Worm (Caenorhabditis elegans) whole organism, mixed stage, embryonic: ENCODE measurements around the gene dab-1.

Source experiments
- M03D4.4 ChIP-seq: sonication (generic microtip); optimal IDR thresholded peaks from 2 replicates; lab custom pipeline; 2017; ENCODE audit warnings: mild to moderate bottlenecking, missing genetic modification characterization, missing compliant biosample characterization
- bed-3 ChIP-seq: fragments of 200-800 bp; sonication (Bioruptor generic); optimal IDR thresholded peaks from 3 replicates; lab custom pipeline; 2018; ENCODE audit warnings: mild to moderate bottlenecking, missing genetic modification characterization, moderate library complexity, missing compliant biosample characterization
- blmp-1 ChIP-seq: fragments of 150-350 bp; optimal IDR thresholded peaks from 2 replicates; lab custom pipeline; 2014; ENCODE audit warnings: missing biosample characterization, missing genetic modification characterization
- ceh-39 ChIP-seq: fragments of 150-350 bp; optimal IDR thresholded peaks from 2 replicates; lab custom pipeline; 2014; ENCODE audit warnings: missing biosample characterization, missing genetic modification characterization
- ceh-43 ChIP-seq: fragments of 200-800 bp; sonication (Bioruptor generic); optimal IDR thresholded peaks from 2 replicates; lab custom pipeline; 2018; ENCODE audit warnings: mild to moderate bottlenecking, missing genetic modification characterization, moderate library complexity, missing compliant biosample characterization
- ceh-83 ChIP-seq: fragments of 200-800 bp; sonication (Bioruptor generic); optimal IDR thresholded peaks from 2 replicates; lab custom pipeline; 2018; ENCODE audit warnings: mild to moderate bottlenecking, missing genetic modification characterization, missing compliant biosample characterization
- ces-1 ChIP-seq: fragments of 150-350 bp; optimal IDR thresholded peaks from 2 replicates; lab custom pipeline; 2014; ENCODE audit warnings: missing biosample characterization, missing genetic modification reagents, missing genetic modification characterization
- cnd-1 ChIP-seq: fragments of 200-800 bp; sonication (Bioruptor generic); optimal IDR thresholded peaks from 2 replicates; lab custom pipeline; 2018; ENCODE audit warnings: mild to moderate bottlenecking, missing genetic modification characterization, missing compliant biosample characterization
- drap-1 ChIP-seq: fragments of 200-800 bp; sonication (Bioruptor generic); optimal IDR thresholded peaks from 3 replicates; lab custom pipeline; 2018; ENCODE audit warnings: mild to moderate bottlenecking, missing genetic modification characterization, missing compliant biosample characterization
- elt-1 ChIP-seq: sonication (generic microtip); optimal IDR thresholded peaks from 2 replicates; lab custom pipeline; 2017; ENCODE audit warnings: missing genetic modification characterization, mild to moderate bottlenecking, missing compliant biosample characterization, antibody characterized with exemption, moderate library complexity, borderline replicate concordance; ENCODE audit not compliant: insufficient read depth
- elt-3 ChIP-seq: fragments of 150-350 bp; optimal IDR thresholded peaks from 2 replicates; lab custom pipeline; 2014; ENCODE audit warnings: missing biosample characterization, missing genetic modification characterization
- flh-1 ChIP-seq: fragments of 200-800 bp; sonication (Bioruptor generic); optimal IDR thresholded peaks from 2 replicates; lab custom pipeline; 2018; ENCODE audit warnings: mild to moderate bottlenecking, missing genetic modification characterization, moderate library complexity, missing compliant biosample characterization
- ham-2 ChIP-seq: fragments of 200-800 bp; sonication (Bioruptor generic); optimal IDR thresholded peaks from 2 replicates; lab custom pipeline; 2018; ENCODE audit warnings: mild to moderate bottlenecking, missing genetic modification characterization, missing compliant biosample characterization
- hlh-1 ChIP-seq: fragments of 150-350 bp; optimal IDR thresholded peaks from 2 replicates; lab custom pipeline; 2014; ENCODE audit warnings: missing biosample characterization, missing genetic modification reagents, missing genetic modification characterization
- lin-13 ChIP-seq: fragments of 150-350 bp; optimal IDR thresholded peaks from 2 replicates; lab custom pipeline; 2014; ENCODE audit warnings: missing biosample characterization, missing genetic modification characterization
- lin-32 ChIP-seq: fragments of 200-800 bp; sonication (Bioruptor generic); optimal IDR thresholded peaks from 2 replicates; lab custom pipeline; 2018; ENCODE audit warnings: mild to moderate bottlenecking, missing genetic modification characterization, missing compliant biosample characterization
- lsy-2 ChIP-seq: fragments of 150-350 bp; optimal IDR thresholded peaks from 2 replicates; lab custom pipeline; 2014; ENCODE audit warnings: missing biosample characterization, missing genetic modification characterization
- mab-5 ChIP-seq: fragments of 150-350 bp; optimal IDR thresholded peaks from 2 replicates; lab custom pipeline; 2014; ENCODE audit warnings: missing biosample characterization, missing genetic modification characterization
- mep-1 ChIP-seq: fragments of 150-350 bp; optimal IDR thresholded peaks from 2 replicates; lab custom pipeline; 2017; ENCODE audit warnings: missing biosample characterization, missing genetic modification reagents, missing genetic modification characterization, inconsistent platforms
- mls-2 ChIP-seq: sonication (generic microtip); optimal IDR thresholded peaks from 2 replicates; lab custom pipeline; 2016; ENCODE audit warnings: mild to moderate bottlenecking, missing genetic modification characterization, moderate library complexity, missing compliant biosample characterization
- nhr-12 ChIP-seq: fragments of 150-350 bp; optimal IDR thresholded peaks from 2 replicates; lab custom pipeline; 2014; ENCODE audit warnings: missing biosample characterization, missing genetic modification characterization
- nhr-2 ChIP-seq: fragments of 150-350 bp; optimal IDR thresholded peaks from 2 replicates; lab custom pipeline; 2014; ENCODE audit warnings: missing biosample characterization, missing genetic modification characterization
- nhr-237 ChIP-seq: fragments of 150-350 bp; optimal IDR thresholded peaks from 2 replicates; lab custom pipeline; 2014; ENCODE audit warnings: missing biosample characterization, missing genetic modification characterization
- nhr-28 ChIP-seq: fragments of 150-350 bp; optimal IDR thresholded peaks from 2 replicates; lab custom pipeline; 2014; ENCODE audit warnings: missing biosample characterization, missing genetic modification characterization
- nhr-76 ChIP-seq: sonication (generic microtip); optimal IDR thresholded peaks from 2 replicates; lab custom pipeline; 2017; ENCODE audit warnings: missing biosample characterization, missing genetic modification characterization
- pha-4 ChIP-seq: fragments of 150-350 bp; optimal IDR thresholded peaks from 2 replicates; lab custom pipeline; 2018; ENCODE audit warnings: missing biosample characterization, missing genetic modification reagents, missing genetic modification characterization
- sem-2 ChIP-seq: fragments of 200-800 bp; sonication (Bioruptor generic); optimal IDR thresholded peaks from 2 replicates; lab custom pipeline; 2018; ENCODE audit warnings: mild to moderate bottlenecking, missing genetic modification characterization, missing compliant biosample characterization
- snpc-4 ChIP-seq: fragments of 150-350 bp; optimal IDR thresholded peaks from 2 replicates; lab custom pipeline; 2014; ENCODE audit warnings: missing biosample characterization, missing genetic modification characterization
- sptf-1 ChIP-seq: sonication (generic microtip); optimal IDR thresholded peaks from 2 replicates; lab custom pipeline; 2017; ENCODE audit warnings: mild to moderate bottlenecking, missing genetic modification characterization, moderate library complexity, missing compliant biosample characterization
- tbx-8 ChIP-seq: fragments of 200-800 bp; sonication (Bioruptor generic); optimal IDR thresholded peaks from 2 replicates; lab custom pipeline; 2018; ENCODE audit warnings: mild to moderate bottlenecking, missing genetic modification characterization, moderate library complexity, missing compliant biosample characterization
- unc-120 ChIP-seq: sonication (generic microtip); optimal IDR thresholded peaks from 2 replicates; lab custom pipeline; 2017; ENCODE audit warnings: missing genetic modification characterization, missing compliant biosample characterization; ENCODE audit not compliant: poor library complexity, severe bottlenecking
- unc-39 ChIP-seq: fragments of 150-350 bp; optimal IDR thresholded peaks from 2 replicates; lab custom pipeline; 2014; ENCODE audit warnings: missing biosample characterization, missing genetic modification characterization
- unc-62 ChIP-seq: fragments of 150-350 bp; optimal IDR thresholded peaks from 2 replicates; lab custom pipeline; 2014; ENCODE audit warnings: missing biosample characterization, missing genetic modification reagents, missing genetic modification characterization
- zip-8 ChIP-seq: fragments of 150-350 bp; optimal IDR thresholded peaks from 2 replicates; lab custom pipeline; 2014; ENCODE audit warnings: missing biosample characterization, missing genetic modification characterization
- ztf-11 ChIP-seq: fragments of 150-350 bp; optimal IDR thresholded peaks from 2 replicates; lab custom pipeline; 2014; ENCODE audit warnings: missing biosample characterization, missing genetic modification characterization

Gene dab-1

ce11 chrII:8178614-8179013 is 43.6 kb upstream of the dab-1 start:
- TF ChIP-seq drap-1 (GFP tag; lab: Kevin White, UChicago) (no peak), lin-13 (tag; lab: Kevin White, UChicago) (no peak), mls-2 (no peak), sem-2 (GFP tag; lab: Kevin White, UChicago) (no peak), ceh-43 (GFP tag; lab: Kevin White, UChicago) (no peak), zip-8 (tag; lab: Kevin White, UChicago) (no peak), nhr-2 (tag; lab: Kevin White, UChicago) (no peak), mep-1 (tag; lab: Kevin White, UChicago) (no peak), tbx-8 (GFP tag; lab: Kevin White, UChicago) (no peak), flh-1 (GFP tag; lab: Kevin White, UChicago) (no peak), cnd-1 (tag; lab: Kevin White, UChicago) (no peak), nhr-76 (tag; lab: Kevin White, UChicago) (no peak)

- TF ChIP-seq tbx-8 (GFP tag; lab: Kevin White, UChicago) (no peak), unc-39 (tag; lab: Kevin White, UChicago) (no peak)
- TF ChIP-seq, all 35 proteins: peak for 0
Measured at ce11 chrII:8180281-8180680, 41.9 kb upstream of the dab-1 start, which contains the start of gene T05C12.4. TSS of gene T05C12.4 (minus strand) at chrII:8180381.

ce11 chrII:8181437-8181836 is 40.7 kb upstream of the dab-1 start, which contains the start of gene dylt-3:
TSS of gene dylt-3 (plus strand) at chrII:8181737.
- no peak for TF ChIP-seq unc-120

DNA sequence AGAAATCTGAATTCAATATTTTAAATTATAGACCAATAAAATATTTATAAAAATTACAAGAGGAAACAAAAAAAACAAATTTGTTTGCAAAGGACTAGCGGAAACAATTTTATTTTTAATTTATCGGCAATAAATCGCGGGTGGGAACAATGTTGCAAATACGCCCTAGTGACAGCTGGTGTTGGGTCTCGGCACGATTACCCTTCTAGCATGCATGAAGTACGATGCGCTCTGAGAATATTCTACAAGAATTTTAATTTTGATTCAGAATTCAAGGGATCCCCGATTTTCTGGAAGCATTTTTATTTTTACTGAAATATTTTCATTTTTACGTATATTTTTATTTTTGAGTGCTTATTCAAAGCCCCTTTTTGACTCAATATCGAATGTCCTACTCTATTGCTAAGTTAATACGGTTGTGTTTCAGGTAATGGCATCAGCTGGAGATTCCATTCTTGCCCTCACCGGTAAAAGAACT is 37.1 kb upstream of the dab-1 start, which contains the start of the genes mig-5 and cct-1:
Gene mig-5, minus strand, starts transcription at position 8 of the 478 bp plus-strand sequence.
Gene cct-1, plus strand, starts transcription at position 428 of the 478 bp plus-strand sequence.
- no peak for TF ChIP-seq nhr-76 (tag; lab: Kevin White, UChicago)
- TF ChIP-seq ham-2 (GFP tag; lab: Kevin White, UChicago): peak; percentile 40
- TF ChIP-seq ceh-39: peak; percentile 91
- TF ChIP-seq elt-1 (tag; lab: Kevin White, UChicago): no peak
- TF ChIP-seq mls-2: no peak
- no peak for TF ChIP-seq ceh-83 (GFP tag; lab: Kevin White, UChicago)
- peak; percentile 86 for TF ChIP-seq unc-62 (GFP tag; lab: Kevin White, UChicago)
- peak; percentile 87 for TF ChIP-seq hlh-1 (tag; lab: Kevin White, UChicago)
- TF ChIP-seq ces-1 (GFP tag; lab: Kevin White, UChicago): peak; percentile 87
- TF ChIP-seq M03D4.4: peak; percentile 61
- TF ChIP-seq tbx-8 (GFP tag; lab: Kevin White, UChicago): no peak
- TF ChIP-seq ztf-11 (tag; lab: Kevin White, UChicago): no peak
- peak; percentile 59 for TF ChIP-seq lin-32 (GFP tag; lab: Kevin White, UChicago)
- TF ChIP-seq ceh-43 (GFP tag; lab: Kevin White, UChicago): peak; percentile 8
- TF ChIP-seq elt-3: no peak
- no peak for TF ChIP-seq unc-120
- TF ChIP-seq bed-3 (GFP tag; lab: Kevin White, UChicago): no peak
- peak; percentile 100 for TF ChIP-seq lsy-2 (tag; lab: Kevin White, UChicago)
- no peak for TF ChIP-seq unc-39 (tag; lab: Kevin White, UChicago)
- no peak for TF ChIP-seq snpc-4 (tag; lab: Kevin White, UChicago)
- no peak for TF ChIP-seq flh-1 (GFP tag; lab: Kevin White, UChicago)
- TF ChIP-seq pha-4: peak; percentile 96
- TF ChIP-seq nhr-28 (tag; lab: Kevin White, UChicago): no peak
- TF ChIP-seq nhr-237: peak; percentile 96
- TF ChIP-seq lin-13 (tag; lab: Kevin White, UChicago): peak; percentile 91
- TF ChIP-seq drap-1 (GFP tag; lab: Kevin White, UChicago): peak; percentile 40
- TF ChIP-seq zip-8 (tag; lab: Kevin White, UChicago): no peak
- peak; percentile 70 for TF ChIP-seq mab-5
- TF ChIP-seq blmp-1 (tag; lab: Kevin White, UChicago): peak; percentile 40
- no peak for TF ChIP-seq nhr-12 (tag; lab: Kevin White, UChicago)
- peak; percentile 67 for TF ChIP-seq sptf-1
- TF ChIP-seq cnd-1 (tag; lab: Kevin White, UChicago): peak; percentile 96
- peak; percentile 60 for TF ChIP-seq nhr-2 (tag; lab: Kevin White, UChicago)
- peak; percentile 98 for TF ChIP-seq mep-1 (tag; lab: Kevin White, UChicago)
- TF ChIP-seq sem-2 (GFP tag; lab: Kevin White, UChicago): no peak
